Worm (Caenorhabditis elegans): ENCODE measurements around the gene dhs-11.

- TF ChIP-seq nhr-11 (tag; optimal IDR thresholded peaks at IDR 0.05) (no peak), lin-11 (tag; optimal IDR thresholded peaks at IDR 0.05) (no peak), pha-4 (tag; optimal IDR thresholded peaks at IDR 0.05) (no peak), ets-4 (tag; optimal IDR thresholded peaks at IDR 0.05) (no peak), F13H6.1 (tag; optimal IDR thresholded peaks at IDR 0.05) (no peak), hlh-30 (tag; optimal IDR thresholded peaks at IDR 0.05; ENCODE audit: insufficient read depth) (no peak), rnt-1 (tag; optimal IDR thresholded peaks at IDR 0.05) (no peak), nfya-1 (tag; optimal IDR thresholded peaks at IDR 0.05) (no peak), dve-1 (tag; optimal IDR thresholded peaks at IDR 0.05) (no peak), che-1 (tag; optimal IDR thresholded peaks at IDR 0.05) (no peak), ceh-6 (GFP tag; optimal IDR thresholded peaks at IDR 0.05) (no peak), unc-55 (GFP tag; optimal IDR thresholded peaks at IDR 0.05) (no peak)
These were observed 12.1 kb upstream of the dhs-11 start, which contains the start of gene cnt-2 for ce11 chrIII:10654718-10655117.
